Fruit fly (Drosophila melanogaster) whole organism, adult: ENCODE measurements around the gene Prx4.
A peak's percentile ranks its signal among the peaks of the same experiment; 100 is the strongest.

Experiments used
- CG11617 ChIP-seq: fragments of 200-800 bp; sonication (Bioruptor generic); optimal IDR thresholded peaks from 2 replicates; lab custom pipeline; 2017; ENCODE audit warnings: mild to moderate bottlenecking, missing biosample characterization, missing genetic modification reagents, missing genetic modification characterization
- CG12768 ChIP-seq: fragments of 200-800 bp; sonication (Bioruptor generic); optimal IDR thresholded peaks from 2 replicates; lab custom pipeline; 2017; ENCODE audit warnings: missing biosample characterization, missing genetic modification characterization, mild to moderate bottlenecking, moderate library complexity, missing genetic modification reagents
- CG14711 ChIP-seq: fragments of 200-800 bp; sonication (Bioruptor generic); optimal IDR thresholded peaks from 2 replicates; lab custom pipeline; 2018; ENCODE audit warnings: missing biosample characterization, mild to moderate bottlenecking, missing genetic modification characterization, moderate library complexity
- CG1620 ChIP-seq: fragments of 200-800 bp; sonication (Bioruptor generic); optimal IDR thresholded peaks from 2 replicates; lab custom pipeline; 2016; ENCODE audit warnings: missing biosample characterization, missing genetic modification characterization
- CG33017 ChIP-seq: fragments of 200-800 bp; sonication (Bioruptor generic); optimal IDR thresholded peaks from 2 replicates; lab custom pipeline; 2018; ENCODE audit warnings: missing biosample characterization, mild to moderate bottlenecking, missing genetic modification characterization, moderate library complexity
- CG5204 ChIP-seq: fragments of 200-800 bp; sonication (Bioruptor generic); optimal IDR thresholded peaks from 2 replicates; lab custom pipeline; 2016; ENCODE audit warnings: missing biosample characterization, missing genetic modification characterization
- CG7045 ChIP-seq: fragments of 200-800 bp; sonication (Bioruptor generic); optimal IDR thresholded peaks from 2 replicates; lab custom pipeline; 2017; ENCODE audit warnings: missing biosample characterization, mild to moderate bottlenecking, missing genetic modification characterization
- CG7101 ChIP-seq: fragments of 200-800 bp; sonication (Bioruptor generic); optimal IDR thresholded peaks from 2 replicates; lab custom pipeline; 2018; ENCODE audit warnings: missing biosample characterization, mild to moderate bottlenecking, missing genetic modification characterization, moderate library complexity
- Clk ChIP-seq: fragments of 200-800 bp; sonication (Bioruptor generic); optimal IDR thresholded peaks from 2 replicates; lab custom pipeline; 2017; ENCODE audit warnings: missing biosample characterization, missing genetic modification characterization
- Crg-1 ChIP-seq: fragments of 200-800 bp; sonication (Bioruptor generic); optimal IDR thresholded peaks from 2 replicates; lab custom pipeline; 2016; ENCODE audit warnings: missing biosample characterization, missing genetic modification characterization
- Hr96 ChIP-seq: fragments of 200-800 bp; sonication (Bioruptor generic); optimal IDR thresholded peaks from 2 replicates; lab custom pipeline; 2016; ENCODE audit warnings: missing biosample characterization, missing genetic modification characterization
- Mnt ChIP-seq: fragments of 200-800 bp; sonication (Bioruptor generic); optimal IDR thresholded peaks from 2 replicates; lab custom pipeline; 2016; ENCODE audit warnings: missing biosample characterization, mild to moderate bottlenecking, missing genetic modification characterization
- bab1 ChIP-seq: fragments of 200-800 bp; sonication (Bioruptor generic); optimal IDR thresholded peaks from 3 replicates; lab custom pipeline; 2019; ENCODE audit warnings: missing biosample characterization, mild to moderate bottlenecking, missing genetic modification characterization, moderate library complexity
- cic ChIP-seq: fragments of 200-800 bp; sonication (Bioruptor generic); optimal IDR thresholded peaks from 2 replicates; lab custom pipeline; 2017; ENCODE audit warnings: missing biosample characterization, mild to moderate bottlenecking, missing genetic modification characterization, moderate library complexity
- cnc ChIP-seq, 2 experiments: fragments of >200 bp; optimal IDR thresholded peaks; 2 replicates each; lab custom pipeline; 2017
- kay ChIP-seq: fragments of 200-800 bp; sonication (Bioruptor generic); peaks from one replicate; lab custom pipeline; 2016; ENCODE audit warnings: missing biosample characterization, missing genetic modification characterization, borderline replicate concordance
- ovo ChIP-seq: fragments of 200-800 bp; sonication (Bioruptor generic); optimal IDR thresholded peaks from 2 replicates; lab custom pipeline; 2016; ENCODE audit warnings: missing biosample characterization, missing genetic modification characterization
- pad ChIP-seq: fragments of 200-800 bp; sonication (Bioruptor generic); optimal IDR thresholded peaks from 3 replicates; lab custom pipeline; 2017; ENCODE audit warnings: missing biosample characterization, missing genetic modification characterization, mild to moderate bottlenecking, moderate library complexity, missing genetic modification reagents
- tj ChIP-seq: fragments of 200-800 bp; sonication (Bioruptor generic); optimal IDR thresholded peaks from 3 replicates; lab custom pipeline; 2017; ENCODE audit warnings: missing biosample characterization, mild to moderate bottlenecking, missing genetic modification characterization, moderate library complexity
- toe ChIP-seq: fragments of 200-800 bp; sonication (Bioruptor generic); optimal IDR thresholded peaks from 2 replicates; lab custom pipeline; 2016; ENCODE audit warnings: missing biosample characterization, missing genetic modification characterization

The Prx4 gene

DNA sequence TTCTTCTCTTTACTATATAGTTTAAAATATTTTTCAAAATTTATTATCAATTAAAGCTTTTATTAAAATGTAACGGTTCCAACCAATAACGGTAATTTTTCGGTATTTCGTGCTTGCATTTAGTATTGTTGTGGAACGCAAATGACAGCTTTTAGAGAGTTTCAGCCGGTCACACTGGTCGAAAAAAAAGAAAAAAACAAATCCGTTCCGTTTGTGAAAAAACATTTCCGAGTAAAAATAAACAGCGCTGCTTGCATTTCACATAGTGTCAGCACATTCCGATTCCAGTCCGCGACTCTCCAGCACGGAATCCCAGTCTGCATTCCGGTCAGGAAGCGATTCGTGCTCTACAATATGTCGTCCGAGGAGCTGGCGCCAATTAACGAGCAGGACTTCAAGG lies 8.0 kb downstream of the Prx4 start, which contains the start of gene CG32485:
Gene CG32485, plus strand, starts transcription at position 139 of the 400 bp plus-strand sequence.
- TF ChIP-seq tj (GFP tag; lab: Kevin White, UChicago) (peak; percentile 86), ovo (GFP tag; lab: Kevin White, UChicago) (peak; percentile 61), toe (GFP tag; lab: Kevin White, UChicago) (no peak), CG33017 (tag; lab: Kevin White, UChicago) (no peak), CG11617 (GFP tag; lab: Kevin White, UChicago) (peak; percentile 35), cic (GFP tag; lab: Kevin White, UChicago) (peak; percentile 12), CG14711 (tag; lab: Kevin White, UChicago) (no peak)

DNA sequence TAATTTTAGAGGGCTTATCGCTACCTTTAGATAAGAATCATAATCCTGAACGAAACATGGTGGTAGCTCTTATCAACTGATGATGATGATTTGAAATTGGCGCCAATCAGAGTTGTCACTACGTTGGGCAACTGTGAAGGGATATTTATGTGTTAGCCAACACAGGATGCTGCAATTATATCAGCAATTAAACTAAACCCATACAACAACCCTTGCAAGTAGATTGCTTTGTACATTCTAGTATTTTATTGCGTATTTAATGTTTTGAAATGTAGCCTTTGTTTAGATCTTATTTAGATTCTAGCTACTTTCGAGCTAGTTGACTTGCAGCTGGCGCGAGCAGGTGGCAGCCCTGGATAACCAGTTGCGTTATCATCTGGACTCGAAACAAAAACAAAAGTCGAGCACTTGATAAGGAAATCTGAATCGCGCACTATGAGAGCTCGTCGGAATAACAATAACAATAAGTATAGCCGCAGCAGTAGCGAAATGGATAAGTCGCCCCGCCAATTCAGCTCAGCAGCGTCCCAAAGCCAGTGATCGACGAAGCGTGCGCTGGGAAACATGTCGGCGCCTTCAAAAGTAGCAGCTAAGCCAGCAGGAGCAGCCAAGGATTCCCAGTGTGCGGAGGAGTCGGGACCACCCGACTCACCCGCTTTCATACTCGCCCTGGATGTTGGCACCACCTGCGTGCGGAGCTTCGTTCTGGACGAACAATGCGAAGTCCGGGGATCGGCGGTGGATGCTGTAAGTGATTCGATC lies 10.1 kb downstream of the Prx4 start, which contains the start of gene CG1271:
Gene CG1271, plus strand, starts transcription at position 405 of the 762 bp plus-strand sequence.
- TF ChIP-seq CG7101 (tag; lab: Kevin White, UChicago) (peak; percentile 71), cnc (optimal IDR thresholded peaks at IDR 0.05; lab: Kevin White, UChicago) (no peak), CG7045 (GFP tag; lab: Kevin White, UChicago) (peak; percentile 57), pad (GFP tag; lab: Kevin White, UChicago) (peak; percentile 64), Mnt (GFP tag; lab: Kevin White, UChicago) (peak; percentile 71), CG11617 (GFP tag; lab: Kevin White, UChicago) (peak; percentile 78), CG5204 (no peak), CG1620 (GFP tag; lab: Kevin White, UChicago) (peak; percentile 75), kay (GFP tag; lab: Kevin White, UChicago) (no peak), toe (GFP tag; lab: Kevin White, UChicago) (no peak), CG14711 (tag; lab: Kevin White, UChicago) (peak; percentile 99), Crg-1 (GFP tag; lab: Kevin White, UChicago) (peak; percentile 81), bab1 (GFP tag; lab: Kevin White, UChicago) (peak; percentile 11), CG12768 (GFP tag; lab: Kevin White, UChicago) (peak; percentile 55), ovo (GFP tag; lab: Kevin White, UChicago) (peak; percentile 58), tj (GFP tag; lab: Kevin White, UChicago) (peak; percentile 14), CG33017 (tag; lab: Kevin White, UChicago) (peak; percentile 70), Hr96 (no peak), cic (GFP tag; lab: Kevin White, UChicago) (peak; percentile 80), Clk (GFP tag; lab: Kevin White, UChicago) (peak; percentile 16)

DNA sequence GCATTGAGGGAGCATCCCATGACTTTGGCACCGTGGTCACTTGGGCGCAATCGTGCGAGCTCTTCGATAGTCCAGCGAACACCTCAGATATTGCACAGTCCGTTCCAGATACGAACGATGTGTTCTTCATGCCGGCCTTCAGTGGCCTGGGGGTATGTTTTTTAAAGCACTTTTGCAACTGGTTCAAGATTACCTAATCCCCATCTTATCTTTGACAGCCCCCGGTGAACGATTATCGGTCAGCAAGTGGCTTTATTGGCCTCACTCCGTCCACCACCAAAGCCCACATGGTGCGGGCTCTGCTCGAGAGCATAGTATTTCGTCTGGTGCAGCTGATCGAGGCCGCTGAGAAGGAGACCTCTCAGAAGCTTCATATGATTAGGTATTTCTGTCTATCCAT lies 11.9 kb downstream of the Prx4 start:
- TF ChIP-seq toe (GFP tag; lab: Kevin White, UChicago) = no peak
- no peak for TF ChIP-seq Clk (GFP tag; lab: Kevin White, UChicago)
- TF ChIP-seq CG5204 = no peak
- TF ChIP-seq CG12768 (GFP tag; lab: Kevin White, UChicago) = no peak
- TF ChIP-seq CG1620 (GFP tag; lab: Kevin White, UChicago) = no peak
- TF ChIP-seq bab1 (GFP tag; lab: Kevin White, UChicago) = no peak
- no peak for TF ChIP-seq Hr96
- no peak for TF ChIP-seq cic (GFP tag; lab: Kevin White, UChicago)
- no peak for TF ChIP-seq pad (GFP tag; lab: Kevin White, UChicago)
- TF ChIP-seq ovo (GFP tag; lab: Kevin White, UChicago) = no peak
- no peak for TF ChIP-seq tj (GFP tag; lab: Kevin White, UChicago)
- no peak for TF ChIP-seq Crg-1 (GFP tag; lab: Kevin White, UChicago)
- TF ChIP-seq kay (GFP tag; lab: Kevin White, UChicago) = no peak
- no peak for TF ChIP-seq Mnt (GFP tag; lab: Kevin White, UChicago)
- no peak for TF ChIP-seq CG11617 (GFP tag; lab: Kevin White, UChicago)
- no peak for TF ChIP-seq CG14711 (tag; lab: Kevin White, UChicago)
- no peak for TF ChIP-seq CG33017 (tag; lab: Kevin White, UChicago)
- TF ChIP-seq cnc (optimal IDR thresholded peaks at IDR 0.05; lab: Kevin White, UChicago) = no peak

DNA sequence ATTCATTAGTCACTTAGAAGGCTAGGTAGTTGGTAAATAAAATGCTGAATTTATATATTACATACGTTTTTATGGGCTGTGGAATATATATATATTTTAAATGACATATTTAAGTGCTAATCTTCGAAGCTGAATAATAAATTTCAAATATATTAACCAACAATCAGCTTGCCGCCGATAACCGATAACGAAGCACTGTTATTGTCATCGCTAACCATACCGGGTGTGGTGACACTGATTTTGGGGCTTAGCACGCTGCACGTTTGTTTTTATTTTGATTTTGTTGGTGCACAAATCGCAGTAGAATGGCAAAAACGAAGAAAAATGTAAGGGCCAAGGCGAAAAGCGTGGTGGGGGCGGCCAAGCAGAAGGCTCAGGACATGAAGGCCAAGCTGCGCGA lies 12.7 kb downstream of the Prx4 start, which contains the start of gene CG16753:
Gene CG16753, plus strand, starts transcription at position 229 of the 400 bp plus-strand sequence.
- TF ChIP-seq pad (GFP tag; lab: Kevin White, UChicago) = no peak
- no peak for TF ChIP-seq cic (GFP tag; lab: Kevin White, UChicago)
- no peak for TF ChIP-seq CG33017 (tag; lab: Kevin White, UChicago)
- TF ChIP-seq ovo (GFP tag; lab: Kevin White, UChicago) = no peak
- TF ChIP-seq kay (GFP tag; lab: Kevin White, UChicago) = no peak
- peak; percentile 59 for TF ChIP-seq Mnt (GFP tag; lab: Kevin White, UChicago)
- TF ChIP-seq bab1 (GFP tag; lab: Kevin White, UChicago) = peak; percentile 31

DNA sequence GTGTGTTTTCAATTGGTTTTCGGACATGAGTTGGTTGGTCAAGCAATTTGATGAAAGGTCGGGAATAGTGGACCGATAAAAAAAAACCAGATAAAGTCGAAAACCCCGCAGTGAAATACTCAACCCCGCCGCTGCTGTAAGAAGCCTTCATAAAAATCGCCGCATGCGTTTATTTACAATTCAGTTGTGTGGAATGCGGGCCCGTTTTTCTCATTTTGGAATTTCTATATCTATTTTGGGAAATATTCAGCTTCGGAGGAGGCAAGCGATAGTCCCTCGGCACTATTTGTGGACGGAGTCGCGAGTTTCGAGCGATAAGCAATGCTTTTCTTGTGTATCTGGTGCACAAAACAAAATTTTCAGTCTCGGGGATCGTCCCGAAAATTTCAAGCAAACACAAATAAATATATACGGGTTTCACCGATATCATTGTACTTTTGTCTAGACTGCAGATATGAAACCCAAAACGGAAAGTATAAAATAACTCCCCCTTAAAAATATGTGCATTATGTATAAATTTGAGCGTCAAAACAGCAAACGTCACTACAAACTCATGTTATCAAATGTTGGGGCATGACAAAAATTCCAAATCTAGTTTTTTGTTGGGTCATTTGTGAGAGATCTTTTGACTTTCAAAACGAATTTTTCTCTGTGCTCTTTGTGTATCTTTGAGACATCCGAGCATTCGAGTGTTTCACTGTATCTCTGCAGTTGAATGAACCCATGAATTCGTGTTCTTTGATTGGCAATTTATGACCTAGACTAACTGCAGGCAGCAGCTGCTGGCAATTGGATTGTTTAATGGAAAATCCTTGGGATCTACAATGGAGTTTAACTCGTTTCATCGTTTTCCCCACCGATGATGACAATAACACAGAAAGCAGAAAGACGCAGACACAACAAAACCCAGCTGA lies 17.1 kb downstream of the Prx4 start:
- TF ChIP-seq toe (GFP tag; lab: Kevin White, UChicago) (no peak), tj (GFP tag; lab: Kevin White, UChicago) (peak; percentile 74)
